Worm (Caenorhabditis elegans): ENCODE results near the gene T20D4.19.

ce11 chrV:3394065-3394464 is 37.4 kb downstream of the T20D4.19 start:
- TF ChIP-seq sma-3 (GFP tag; optimal IDR thresholded peaks at IDR 0.05) (no peak), sma-9 (GFP tag; optimal IDR thresholded peaks at IDR 0.05) (no peak), sma-9 (tag; optimal IDR thresholded peaks at IDR 0.05) (no peak), ama-1 (optimal IDR thresholded peaks at IDR 0.05) (no peak), ZK546.5 (tag; optimal IDR thresholded peaks at IDR 0.05) (no peak), elt-3 (tag; optimal IDR thresholded peaks at IDR 0.05) (no peak), nhr-23 (tag; optimal IDR thresholded peaks at IDR 0.05) (no peak), nhr-77 (tag; optimal IDR thresholded peaks at IDR 0.05) (no peak), ztf-11 (tag; optimal IDR thresholded peaks at IDR 0.05) (no peak), mbf-1 (tag; optimal IDR thresholded peaks at IDR 0.05) (no peak), zag-1 (tag; optimal IDR thresholded peaks at IDR 0.05) (no peak)
